Fruit fly (Drosophila melanogaster) whole organism, embryonic: Measurements from ENCODE around the gene CG13947.

Experiments used
- Adf1 ChIP-seq: fragments of 200-800 bp; sonication (Bioruptor generic); IDR thresholded peaks from 2 replicates; pipeline ENCODE4 v1.3.6; 2022; ENCODE audit warnings: missing biosample characterization, missing genetic modification characterization
- Atf-2 ChIP-seq: fragments of 200-800 bp; sonication (Bioruptor generic); optimal IDR thresholded peaks from 2 replicates; lab custom pipeline; 2016; ENCODE audit warnings: missing biosample characterization, missing genetic modification characterization
- Bteb2 ChIP-seq: fragments of 200-800 bp; sonication (Bioruptor generic); optimal IDR thresholded peaks from 2 replicates; lab custom pipeline; 2016; ENCODE audit warnings: missing biosample characterization, missing genetic modification characterization
- CG10979 ChIP-seq: fragments of 200-800 bp; sonication (Bioruptor generic); optimal IDR thresholded peaks from 2 replicates; lab custom pipeline; 2018; ENCODE audit warnings: missing biosample characterization, mild to moderate bottlenecking, missing genetic modification characterization, moderate library complexity
- CG13296 ChIP-seq: fragments of 200-800 bp; sonication (Bioruptor generic); optimal IDR thresholded peaks from 3 replicates; lab custom pipeline; 2018; ENCODE audit warnings: missing biosample characterization, mild to moderate bottlenecking, missing genetic modification characterization
- CG14860 ChIP-seq: fragments of 200-800 bp; sonication (Bioruptor generic); IDR thresholded peaks from 3 replicates; pipeline ENCODE4 v1.3.6; 2022; ENCODE audit warnings: missing biosample characterization, missing genetic modification characterization; ENCODE audit not compliant: partially characterized antibody
- CG1647 ChIP-seq: fragments of 200-800 bp; sonication (Bioruptor generic); optimal IDR thresholded peaks from 3 replicates; lab custom pipeline; 2016; ENCODE audit warnings: missing biosample characterization, missing genetic modification characterization
- CG17612 ChIP-seq: fragments of 200-800 bp; sonication (Bioruptor generic); IDR thresholded peaks from 2 replicates; pipeline ENCODE4 v1.3.6; 2022; ENCODE audit warnings: missing biosample characterization, missing genetic modification characterization
- CG1792 ChIP-seq: fragments of 200-800 bp; sonication (Bioruptor generic); optimal IDR thresholded peaks from 2 replicates; lab custom pipeline; 2016; ENCODE audit warnings: missing biosample characterization, missing genetic modification characterization
- CG30020 ChIP-seq: fragments of 200-800 bp; optimal IDR thresholded peaks from 2 replicates; lab custom pipeline; 2019; ENCODE audit warnings: missing biosample characterization, mild to moderate bottlenecking, missing genetic modification characterization, moderate library complexity
- CG33213 ChIP-seq: fragments of 200-800 bp; sonication (Bioruptor generic); optimal IDR thresholded peaks from 3 replicates; lab custom pipeline; 2016; ENCODE audit warnings: missing biosample characterization, missing genetic modification characterization
- CG4404 ChIP-seq: fragments of 200-800 bp; sonication (Bioruptor generic); IDR thresholded peaks from 2 replicates; pipeline ENCODE4 v1.3.6; 2022; ENCODE audit warnings: missing biosample characterization, missing genetic modification characterization
- CG4424 ChIP-seq: fragments of 200-800 bp; sonication (Bioruptor generic); optimal IDR thresholded peaks from 3 replicates; lab custom pipeline; 2016; ENCODE audit warnings: missing biosample characterization, missing genetic modification characterization
- CG6683 ChIP-seq: fragments of 200-800 bp; sonication (Bioruptor generic); optimal IDR thresholded peaks from 2 replicates; lab custom pipeline; 2017; ENCODE audit warnings: missing biosample characterization, mild to moderate bottlenecking, missing genetic modification characterization, missing genetic modification reagents
- CG7357 ChIP-seq: fragments of 200-800 bp; sonication (Bioruptor generic); IDR thresholded peaks from 3 replicates; pipeline ENCODE4 v1.3.6; 2022; ENCODE audit warnings: missing biosample characterization, missing genetic modification characterization
- CG8281 ChIP-seq: fragments of 200-800 bp; sonication (Bioruptor generic); optimal IDR thresholded peaks from 2 replicates; lab custom pipeline; 2018; ENCODE audit warnings: missing biosample characterization, mild to moderate bottlenecking, missing genetic modification characterization, moderate library complexity
- CG8388 ChIP-seq: fragments of 200-800 bp; sonication (Bioruptor generic); optimal IDR thresholded peaks from 2 replicates; lab custom pipeline; 2019; ENCODE audit warnings: missing biosample characterization, mild to moderate bottlenecking, missing genetic modification characterization, moderate library complexity
- CG9727 ChIP-seq: fragments of 200-800 bp; sonication (Bioruptor generic); optimal IDR thresholded peaks from 3 replicates; lab custom pipeline; 2017; ENCODE audit warnings: missing biosample characterization, mild to moderate bottlenecking, missing genetic modification characterization
- CTCF ChIP-seq: fragments of 200-800 bp; sonication (Bioruptor generic); optimal IDR thresholded peaks from 2 replicates; lab custom pipeline; 2017; ENCODE audit warnings: missing biosample characterization, mild to moderate bottlenecking, missing genetic modification characterization, moderate library complexity
- Doc2 ChIP-seq: fragments of 200-800 bp; sonication (Bioruptor generic); IDR thresholded peaks from 2 replicates; pipeline ENCODE4 v1.3.6; 2022; ENCODE audit warnings: missing biosample characterization, missing genetic modification characterization
- Dp ChIP-seq: fragments of 200-800 bp; sonication (Bioruptor generic); optimal IDR thresholded peaks from 2 replicates; lab custom pipeline; 2018; ENCODE audit warnings: missing biosample characterization, mild to moderate bottlenecking, missing genetic modification characterization, moderate library complexity
- E2f1 ChIP-seq: fragments of 200-800 bp; sonication (Bioruptor generic); IDR thresholded peaks from 2 replicates; pipeline ENCODE4 v1.3.6; 2022; ENCODE audit warnings: missing biosample characterization, missing genetic modification characterization
- HmgD ChIP-seq: fragments of 200-800 bp; sonication (Bioruptor generic); optimal IDR thresholded peaks from 3 replicates; lab custom pipeline; 2016; ENCODE audit warnings: missing biosample characterization, missing genetic modification characterization
- HmgZ ChIP-seq: fragments of 200-800 bp; sonication (Bioruptor generic); optimal IDR thresholded peaks from 2 replicates; lab custom pipeline; 2018; ENCODE audit warnings: missing biosample characterization, mild to moderate bottlenecking, missing genetic modification characterization
- Neu2 ChIP-seq: fragments of 200-800 bp; sonication (Bioruptor generic); optimal IDR thresholded peaks from 3 replicates; lab custom pipeline; 2016; ENCODE audit warnings: missing biosample characterization, missing genetic modification characterization, borderline replicate concordance
- Optix ChIP-seq: fragments of 200-800 bp; sonication (Bioruptor generic); IDR thresholded peaks from 3 replicates; pipeline ENCODE4 v1.3.6; 2022; ENCODE audit warnings: missing biosample characterization, missing genetic modification characterization
- Rx ChIP-seq: fragments of 200-800 bp; sonication (Bioruptor generic); IDR thresholded peaks from 2 replicates; pipeline ENCODE4 v1.3.6; 2022; ENCODE audit warnings: missing biosample characterization, missing genetic modification characterization
- Sry-δ ChIP-seq: fragments of 200-800 bp; sonication (Bioruptor generic); optimal IDR thresholded peaks from 2 replicates; lab custom pipeline; 2016; ENCODE audit warnings: missing biosample characterization, missing genetic modification characterization
- Tbp ChIP-seq: fragments of >200 bp; optimal IDR thresholded peaks from 2 replicates; lab custom pipeline; 2018; ENCODE audit warnings: missing biosample characterization, missing genetic modification characterization
- Trl ChIP-seq, 3 experiments: fragments of >200 bp in 2 of 3; fragments of 200-800 bp in 1 of 3; sonication (Bioruptor generic) in 1 of 3; optimal IDR thresholded peaks; 2 replicates in 1 of 3; 3 replicates in 2 of 3; lab custom pipeline; 2016 to 2017; ENCODE audit warnings: missing biosample characterization in 1 of 3, missing genetic modification characterization in 1 of 3
- YL-1 ChIP-seq: fragments of 200-800 bp; sonication (Bioruptor generic); optimal IDR thresholded peaks from 3 replicates; lab custom pipeline; 2017; ENCODE audit warnings: missing biosample characterization, mild to moderate bottlenecking, missing genetic modification characterization
- ab ChIP-seq: fragments of 200-800 bp; sonication (Bioruptor generic); optimal IDR thresholded peaks from 2 replicates; lab custom pipeline; 2016; ENCODE audit warnings: missing biosample characterization, missing genetic modification characterization
- abd-A ChIP-seq: fragments of 200-800 bp; sonication (Bioruptor generic); optimal IDR thresholded peaks from 3 replicates; lab custom pipeline; 2019; ENCODE audit warnings: missing biosample characterization, mild to moderate bottlenecking, missing genetic modification characterization, moderate library complexity
- bab2 ChIP-seq: fragments of 200-800 bp; sonication (Bioruptor generic); optimal IDR thresholded peaks from 2 replicates; lab custom pipeline; 2016; ENCODE audit warnings: missing biosample characterization, missing genetic modification characterization
- bigmax ChIP-seq: fragments of 200-800 bp; sonication (Bioruptor generic); optimal IDR thresholded peaks from 2 replicates; lab custom pipeline; 2018; ENCODE audit warnings: missing biosample characterization, mild to moderate bottlenecking, missing genetic modification characterization
- br ChIP-seq: fragments of >200 bp; optimal IDR thresholded peaks from 2 replicates; lab custom pipeline; 2017
- chif ChIP-seq, 2 experiments: fragments of 200-800 bp; sonication (Bioruptor generic); optimal IDR thresholded peaks; 3 replicates each; lab custom pipeline; 2016; ENCODE audit warnings: missing biosample characterization in 2 of 2, missing genetic modification characterization in 2 of 2
- croc ChIP-seq: fragments of 200-800 bp; sonication (Bioruptor generic); conservative IDR thresholded peaks from 3 replicates; pipeline ENCODE4 v1.3.6; 2022; ENCODE audit warnings: missing biosample characterization, missing genetic modification characterization
- hb ChIP-seq: fragments of 200-800 bp; sonication (Bioruptor generic); IDR thresholded peaks from 3 replicates; pipeline ENCODE4 v1.3.6; 2022; ENCODE audit warnings: missing biosample characterization, missing genetic modification characterization; ENCODE audit not compliant: partially characterized antibody
- hkb ChIP-seq, 2 experiments: fragments of 200-800 bp in 1 of 2; fragments of >200 bp in 1 of 2; sonication (Bioruptor generic) in 1 of 2; IDR thresholded peaks in 1 of 2; optimal IDR thresholded peaks in 1 of 2; 2 replicates each; pipeline versions ENCODE4 v1.3.6 to Lab custom; 2017 to 2022; ENCODE audit warnings: missing biosample characterization in 1 of 2, missing genetic modification characterization in 1 of 2
- ind ChIP-seq: fragments of 200-800 bp; sonication (Bioruptor generic); optimal IDR thresholded peaks from 3 replicates; lab custom pipeline; 2016; ENCODE audit warnings: missing biosample characterization, missing genetic modification characterization
- lab ChIP-seq: fragments of 200-800 bp; sonication (Bioruptor generic); optimal IDR thresholded peaks from 3 replicates; lab custom pipeline; 2017; ENCODE audit warnings: missing biosample characterization, missing genetic modification characterization, mild to moderate bottlenecking, moderate library complexity, missing genetic modification reagents
- prd ChIP-seq, 3 experiments: fragments of >200 bp in 2 of 3; fragments of 200-800 bp in 1 of 3; sonication (Bioruptor generic) in 1 of 3; optimal IDR thresholded peaks in 2 of 3; IDR thresholded peaks in 1 of 3; 2 replicates in 2 of 3; 3 replicates in 1 of 3; pipeline versions ENCODE4 v1.3.6 to Lab custom; 2017 to 2022; ENCODE audit warnings: missing biosample characterization in 1 of 3, missing genetic modification characterization in 1 of 3
- row ChIP-seq: fragments of 200-800 bp; sonication (Bioruptor generic); IDR thresholded peaks from 3 replicates; pipeline ENCODE4 v1.3.6; 2022; ENCODE audit warnings: missing biosample characterization, missing genetic modification characterization
- ssp ChIP-seq: fragments of 200-800 bp; sonication (Bioruptor generic); IDR thresholded peaks from 2 replicates; pipeline ENCODE4 v1.3.6; 2022; ENCODE audit warnings: missing biosample characterization, missing genetic modification characterization
- wor ChIP-seq: fragments of 200-800 bp; sonication (Bioruptor generic); IDR thresholded peaks from 2 replicates; pipeline ENCODE4 v1.3.6; 2022; ENCODE audit warnings: missing biosample characterization, missing genetic modification characterization

The CG13947 gene

DNA sequence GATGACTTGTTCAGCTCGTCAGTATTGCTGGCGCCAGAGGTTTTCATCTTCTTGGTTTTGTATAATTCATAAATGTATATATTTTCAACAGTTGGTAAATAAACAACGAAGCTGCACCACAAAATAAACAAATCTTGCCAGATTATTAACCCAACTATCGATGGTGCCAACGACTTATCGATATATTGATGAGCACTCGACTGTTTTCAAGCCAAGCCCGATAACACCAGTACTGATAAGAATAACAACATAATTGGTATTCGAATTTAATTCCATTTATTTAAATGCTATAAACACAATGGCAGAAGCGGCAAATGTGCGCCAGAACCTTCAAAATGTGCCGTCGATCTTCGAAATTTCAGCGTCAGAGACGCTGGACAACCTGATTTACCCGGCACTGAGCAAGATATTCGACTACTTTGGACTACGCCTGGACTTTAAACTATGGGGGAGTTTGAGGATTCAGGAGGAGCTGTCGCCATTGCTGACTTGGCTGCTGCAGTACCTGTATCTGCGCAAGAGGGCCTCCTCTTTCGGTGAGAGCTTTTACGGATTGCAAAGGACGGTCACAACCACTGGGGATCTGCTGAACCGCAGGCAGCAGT, 36.9 kb downstream of the CG13947 start, which contains the start of the genes Saf6 and Pex12 (continued):
- TF ChIP-seq CG10979 (tag; lab: Kevin White, UChicago): peak; percentile 26
- no peak for TF ChIP-seq CG1792 (GFP tag; lab: Kevin White, UChicago)
- TF ChIP-seq Dp (GFP tag; lab: Kevin White, UChicago): peak; percentile 43
- TF ChIP-seq E2f1 (GFP tag; lab: Robert Waterston, UW): no peak
- no peak for TF ChIP-seq hkb (optimal IDR thresholded peaks at IDR 0.05; lab: Kevin White, UChicago)
- no peak for TF ChIP-seq hkb (GFP tag; IDR thresholded peaks at IDR 0.05; lab: Robert Waterston, UW)

DNA sequence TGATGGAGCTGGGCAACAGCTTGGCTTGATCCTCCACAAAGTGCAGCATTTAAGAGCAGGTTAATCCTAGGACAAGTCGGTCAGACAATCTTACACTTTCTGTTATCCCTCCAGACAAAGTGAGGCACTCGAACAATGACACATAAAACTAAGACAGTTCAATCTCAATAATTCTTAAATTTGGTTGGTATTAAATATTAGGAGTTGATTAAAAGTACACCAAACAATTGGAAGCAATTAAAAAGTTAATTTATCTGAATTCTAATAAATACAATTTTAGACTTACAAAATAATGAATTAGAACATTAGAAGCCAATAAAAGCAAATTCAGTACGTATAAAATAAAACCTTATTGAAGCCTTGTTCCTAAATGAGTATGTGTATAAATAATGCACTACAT, 38.9 kb downstream of the CG13947 start, which contains the start of gene CG15880:
Gene CG15880, minus strand, starts transcription at position 101 of the 400 bp plus-strand sequence.
- no peak for TF ChIP-seq CTCF (GFP tag; lab: Kevin White, UChicago)
- no peak for TF ChIP-seq CG33213 (GFP tag; lab: Kevin White, UChicago)
- no peak for TF ChIP-seq Neu2 (GFP tag; lab: Kevin White, UChicago)
- TF ChIP-seq Optix: no peak
- no peak for TF ChIP-seq wor (GFP tag; lab: Robert Waterston, UW)
- TF ChIP-seq CG4424: no peak
- no peak for TF ChIP-seq row (GFP tag; lab: Robert Waterston, UW)
- no peak for TF ChIP-seq bigmax
- TF ChIP-seq CG8388 (GFP tag; lab: Kevin White, UChicago): no peak
- no peak for TF ChIP-seq croc (GFP tag; lab: Robert Waterston, UW)
- no peak for TF ChIP-seq YL-1
- TF ChIP-seq ab (GFP tag; lab: Kevin White, UChicago): no peak
- TF ChIP-seq CG8281: no peak
- no peak for TF ChIP-seq HmgZ (tag; lab: Kevin White, UChicago)
- no peak for TF ChIP-seq bab2 (GFP tag; lab: Kevin White, UChicago)
- no peak for TF ChIP-seq CG30020 (tag; lab: Kevin White, UChicago)
- TF ChIP-seq, all 482 proteins: peak for 0

DNA sequence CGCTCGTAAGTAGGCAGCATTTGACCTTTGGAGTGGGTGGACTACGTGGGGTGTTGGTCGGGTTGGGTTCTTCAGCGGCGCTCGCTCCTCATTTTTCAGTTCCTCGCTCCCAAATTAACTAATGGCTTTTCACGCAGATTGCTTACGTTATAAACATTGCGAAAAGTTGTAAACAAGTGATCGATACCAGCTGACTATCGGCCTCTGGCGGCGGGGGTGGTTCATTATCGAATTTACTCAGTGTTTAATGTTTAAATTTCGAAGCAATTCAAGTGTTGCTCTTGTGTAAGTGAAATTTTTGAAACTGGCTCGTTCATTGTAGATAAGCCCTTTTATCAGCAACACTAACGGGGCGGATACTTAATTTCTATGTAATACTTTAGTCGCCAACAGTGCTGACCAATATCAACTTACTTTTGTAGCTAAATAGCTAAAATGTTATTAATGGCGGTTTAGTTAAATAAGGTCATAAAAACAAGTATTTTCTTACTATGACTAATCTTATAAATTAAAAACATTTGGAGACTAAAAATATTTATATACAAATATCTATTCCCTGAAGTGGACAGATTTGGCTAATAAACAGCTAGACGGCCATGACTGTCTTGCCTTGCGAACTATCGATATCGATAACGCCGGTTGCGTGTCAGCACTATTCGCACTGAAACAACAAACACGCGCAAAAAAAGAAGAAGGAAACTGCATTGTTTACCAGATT, 40.5 kb downstream of the CG13947 start, which contains the start of the genes PGAP2 and Clp:
Gene PGAP2, minus strand, starts transcription at position 194 of the 718 bp plus-strand sequence.
Gene Clp, plus strand, starts transcription at position 650 of the 718 bp plus-strand sequence.
- TF ChIP-seq CG6683: no peak
- peak; percentile 2 for TF ChIP-seq CG1647 (GFP tag; lab: Kevin White, UChicago)
- no peak for TF ChIP-seq abd-A (tag; lab: Kevin White, UChicago)
- TF ChIP-seq Rx (GFP tag; lab: Robert Waterston, UW): peak; percentile 52; the same call in 1 of the 2 replicates
- TF ChIP-seq CG17612 (GFP tag; lab: Robert Waterston, UW): 0 out of 2 replicates have a peak, but pooled peaks have one; percentile 22
- TF ChIP-seq HmgD (GFP tag; lab: Kevin White, UChicago): no peak
- TF ChIP-seq Atf-2 (GFP tag; lab: Kevin White, UChicago): peak; percentile 30
- no peak for TF ChIP-seq Doc2 (GFP tag; lab: Robert Waterston, UW)
- TF ChIP-seq chif (GFP tag; optimal IDR thresholded peaks at IDR 0.05; lab: Kevin White, UChicago): peak; percentile 43 to 56
- peak; percentile 79 for TF ChIP-seq ind
- TF ChIP-seq lab (GFP tag; lab: Kevin White, UChicago): no peak
- TF ChIP-seq Bteb2 (GFP tag; lab: Kevin White, UChicago): peak; percentile 46
- peak; percentile 38 for TF ChIP-seq CG13296 (GFP tag; lab: Kevin White, UChicago)
- peak; percentile 68 for TF ChIP-seq ssp (GFP tag; lab: Robert Waterston, UW)
- peak; percentile 59; the same call in 1 of the 3 replicates for TF ChIP-seq CG7357 (GFP tag; lab: Robert Waterston, UW)
- no peak for TF ChIP-seq Trl (optimal IDR thresholded peaks at IDR 0.05; lab: Kevin White, UChicago)
- no peak for TF ChIP-seq Trl (GFP tag; optimal IDR thresholded peaks at IDR 0.05; lab: Kevin White, UChicago)
- no peak for TF ChIP-seq Adf1 (GFP tag; lab: Robert Waterston, UW)
- TF ChIP-seq Sry-δ (GFP tag; lab: Kevin White, UChicago): peak; percentile 77
- peak; percentile 71 for TF ChIP-seq CG4404 (GFP tag; lab: Robert Waterston, UW)
- no peak for TF ChIP-seq prd (optimal IDR thresholded peaks at IDR 0.05; lab: Kevin White, UChicago)
- TF ChIP-seq prd (GFP tag; IDR thresholded peaks at IDR 0.05; lab: Robert Waterston, UW): peak; percentile 85
- TF ChIP-seq Tbp (GFP tag; lab: Kevin White, UChicago): peak; percentile 43
- 0 out of 3 replicates have a peak, but pooled peaks have one; percentile 68 for TF ChIP-seq hb (GFP tag; lab: Robert Waterston, UW)
- peak; percentile 65; the same call in 2 of the 3 replicates for TF ChIP-seq CG14860 (GFP tag; lab: Robert Waterston, UW)
- no peak for TF ChIP-seq br (lab: Kevin White, UChicago)
- TF ChIP-seq CG9727 (GFP tag; lab: Kevin White, UChicago): peak; percentile 80
